Comparison of ENCODE assay signal across 3 worm cellular contexts in genomic region chrIII:12157576-12157975, ce11.
TF ChIP-seq lines count a peak whose summit lies in the region.

No protein-coding gene starts in this region.

TF ChIP-seq in whole organism, L3 larva, 47 proteins besides CTCF, POLR2A, EP300 and RAD21:
- peak; percentile 78 for TF ChIP-seq nfya-1 (tag; optimal IDR thresholded peaks at IDR 0.05; lab: Kevin White, UChicago; ENCODE audit: insufficient read depth)
- TF ChIP-seq ama-1 (optimal IDR thresholded peaks at IDR 0.05; lab: Kevin White, UChicago): no peak

TF ChIP-seq in whole organism, late embryonic, 69 proteins besides CTCF, POLR2A, EP300 and RAD21:
- peak; percentile 80 for TF ChIP-seq nfya-1 (tag; optimal IDR thresholded peaks at IDR 0.05; lab: Kevin White, UChicago)
- no peak for TF ChIP-seq ceh-19 (GFP tag; optimal IDR thresholded peaks at IDR 0.05; lab: Kevin White, UChicago)

TF ChIP-seq in whole organism, young adult, 124 proteins besides CTCF, POLR2A, EP300 and RAD21:
- TF ChIP-seq K12H6.12 (tag; optimal IDR thresholded peaks at IDR 0.05; lab: Kevin White, UChicago) (no peak), ama-1 (optimal IDR thresholded peaks at IDR 0.05; lab: Kevin White, UChicago) (no peak), ama-1 (GFP tag; optimal IDR thresholded peaks at IDR 0.05; lab: Kevin White, UChicago) (no peak), egl-18 (GFP tag; IDR thresholded peaks at IDR 0.05; lab: Robert Waterston, UW) (no peak), bed-2 (GFP tag; IDR thresholded peaks at IDR 0.05; lab: Robert Waterston, UW) (no peak), nfyb-1 (GFP tag; IDR thresholded peaks at IDR 0.05; lab: Robert Waterston, UW) (0 out of 2 replicates have a peak, but pooled peaks have one; percentile 51)
